Worm (Caenorhabditis elegans): ENCODE results near the gene asp-18.

- TF ChIP-seq nfya-1 (tag; optimal IDR thresholded peaks at IDR 0.05; ENCODE audit: insufficient read depth) = no peak
- no peak for TF ChIP-seq ztf-4 (tag; optimal IDR thresholded peaks at IDR 0.05)
- no peak for TF ChIP-seq ztf-11 (tag; optimal IDR thresholded peaks at IDR 0.05)
- no peak for TF ChIP-seq fkh-2 (tag; optimal IDR thresholded peaks at IDR 0.05)
- no peak for TF ChIP-seq tbx-2 (tag; optimal IDR thresholded peaks at IDR 0.05)
- no peak for TF ChIP-seq lin-15B (tag; optimal IDR thresholded peaks at IDR 0.05)
- TF ChIP-seq elt-3 (tag; optimal IDR thresholded peaks at IDR 0.05) = no peak
Measured at ce11 chrV:18724076-18724475, 7.4 kb downstream of the asp-18 start.

Data from whole organism, L3 larva.